Fruit fly (Drosophila melanogaster) whole organism, embryonic: ENCODE measurements around the gene Rab14.

Source experiments
- Awh ChIP-seq: fragments of 200-800 bp; sonication (Bioruptor generic); IDR thresholded peaks from 2 replicates; pipeline ENCODE4, ENCODE4 v1.3.6; 2022; ENCODE audit warnings: missing biosample characterization, missing genetic modification characterization
- BEAF-32 ChIP-seq: fragments of 200-800 bp; sonication (Bioruptor generic); optimal IDR thresholded peaks from 3 replicates; lab custom pipeline; 2017; ENCODE audit warnings: missing biosample characterization, missing genetic modification characterization, mild to moderate bottlenecking, moderate library complexity, missing genetic modification reagents
- Bgb ChIP-seq: fragments of 200-800 bp; sonication (Bioruptor generic); IDR thresholded peaks from 2 replicates; pipeline ENCODE4 v1.3.6; 2022; ENCODE audit warnings: missing biosample characterization, missing genetic modification characterization; ENCODE audit not compliant: partially characterized antibody
- CG10147 ChIP-seq: fragments of 200-800 bp; sonication (Bioruptor generic); optimal IDR thresholded peaks from 2 replicates; lab custom pipeline; 2019; ENCODE audit warnings: missing biosample characterization, mild to moderate bottlenecking, missing genetic modification characterization, moderate library complexity
- CG11504 ChIP-seq: fragments of 200-800 bp; sonication (Bioruptor generic); optimal IDR thresholded peaks from 3 replicates; lab custom pipeline; 2019; ENCODE audit warnings: missing biosample characterization, mild to moderate bottlenecking, missing genetic modification characterization, moderate library complexity
- CG11723 ChIP-seq: fragments of 200-800 bp; sonication (Bioruptor generic); optimal IDR thresholded peaks from 2 replicates; lab custom pipeline; 2017; ENCODE audit warnings: missing biosample characterization, mild to moderate bottlenecking, missing genetic modification characterization
- CG12071 ChIP-seq: fragments of 200-800 bp; sonication (Bioruptor generic); optimal IDR thresholded peaks from 3 replicates; lab custom pipeline; 2018; ENCODE audit warnings: missing biosample characterization, mild to moderate bottlenecking, missing genetic modification characterization
- CG12659 ChIP-seq: fragments of 200-800 bp; sonication (Bioruptor generic); optimal IDR thresholded peaks from 3 replicates; lab custom pipeline; 2017; ENCODE audit warnings: mild to moderate bottlenecking, missing biosample characterization, missing genetic modification reagents, missing genetic modification characterization
- CG12942 ChIP-seq: fragments of 200-800 bp; sonication (Bioruptor generic); optimal IDR thresholded peaks from 3 replicates; lab custom pipeline; 2016; ENCODE audit warnings: missing biosample characterization, missing genetic modification characterization
- CG13624 ChIP-seq: fragments of 200-800 bp; sonication (Bioruptor generic); optimal IDR thresholded peaks from 2 replicates; lab custom pipeline; 2016; ENCODE audit warnings: missing biosample characterization, missing genetic modification characterization
- CG14860 ChIP-seq: fragments of 200-800 bp; sonication (Bioruptor generic); IDR thresholded peaks from 3 replicates; pipeline ENCODE4 v1.3.6; 2022; ENCODE audit warnings: missing biosample characterization, missing genetic modification characterization; ENCODE audit not compliant: partially characterized antibody
- CG18262 ChIP-seq: fragments of 200-800 bp; optimal IDR thresholded peaks from 3 replicates; lab custom pipeline; 2019; ENCODE audit warnings: missing biosample characterization, mild to moderate bottlenecking, missing genetic modification characterization, moderate library complexity
- CG32767 ChIP-seq: fragments of 200-800 bp; sonication (Bioruptor generic); IDR thresholded peaks from 2 replicates; pipeline ENCODE4 v1.3.6; 2022; ENCODE audit warnings: missing biosample characterization, missing genetic modification characterization
- CG3847 ChIP-seq: fragments of 200-800 bp; sonication (Bioruptor generic); IDR thresholded peaks from 2 replicates; pipeline ENCODE4 v1.3.6; 2022; ENCODE audit warnings: missing biosample characterization, missing genetic modification characterization
- CG4617 ChIP-seq: fragments of 200-800 bp; sonication (Bioruptor generic); optimal IDR thresholded peaks from 3 replicates; lab custom pipeline; 2016; ENCODE audit warnings: missing biosample characterization, missing genetic modification characterization, borderline replicate concordance
- CG6654 ChIP-seq: fragments of 200-800 bp; sonication (Bioruptor generic); optimal IDR thresholded peaks from 2 replicates; lab custom pipeline; 2017; ENCODE audit warnings: missing biosample characterization, mild to moderate bottlenecking, missing genetic modification characterization
- CG8281 ChIP-seq: fragments of 200-800 bp; sonication (Bioruptor generic); optimal IDR thresholded peaks from 2 replicates; lab custom pipeline; 2018; ENCODE audit warnings: missing biosample characterization, mild to moderate bottlenecking, missing genetic modification characterization, moderate library complexity
- CG9817 ChIP-seq: fragments of 200-800 bp; sonication (Bioruptor generic); optimal IDR thresholded peaks from 2 replicates; lab custom pipeline; 2018; ENCODE audit warnings: missing biosample characterization, mild to moderate bottlenecking, missing genetic modification characterization, moderate library complexity
- Doc3 ChIP-seq: fragments of 200-800 bp; sonication (Bioruptor generic); IDR thresholded peaks from 3 replicates; pipeline ENCODE4 v1.3.6; 2022; ENCODE audit warnings: missing biosample characterization, missing genetic modification characterization; ENCODE audit not compliant: partially characterized antibody
- Drgx ChIP-seq: fragments of 200-800 bp; sonication (Bioruptor generic); IDR thresholded peaks from 2 replicates; pipeline ENCODE4 v1.3.6; 2022; ENCODE audit warnings: missing biosample characterization, missing genetic modification characterization
- Fer3 ChIP-seq: fragments of 200-800 bp; sonication (Bioruptor generic); optimal IDR thresholded peaks from 2 replicates; lab custom pipeline; 2018; ENCODE audit warnings: missing biosample characterization, mild to moderate bottlenecking, missing genetic modification characterization, moderate library complexity
- HLH3B ChIP-seq: fragments of 200-800 bp; sonication (Bioruptor generic); IDR thresholded peaks from 2 replicates; pipeline ENCODE4 v1.3.6; 2022; ENCODE audit warnings: missing biosample characterization, missing genetic modification characterization
- Hr39 ChIP-seq: fragments of >200 bp; optimal IDR thresholded peaks from 2 replicates; lab custom pipeline; 2017
- Med ChIP-seq: fragments of 200-800 bp; sonication (Bioruptor generic); peaks from one replicate; lab custom pipeline; 2016; ENCODE audit warnings: missing biosample characterization, missing genetic modification characterization, mild to moderate bottlenecking, inconsistent platforms, moderate library complexity
- NK7.1 ChIP-seq: fragments of 200-800 bp; sonication (Bioruptor generic); optimal IDR thresholded peaks from 3 replicates; lab custom pipeline; 2016; ENCODE audit warnings: missing biosample characterization, missing genetic modification characterization
- Nf-YC ChIP-seq: fragments of 200-800 bp; optimal IDR thresholded peaks from 3 replicates; lab custom pipeline; 2019; ENCODE audit warnings: missing biosample characterization, mild to moderate bottlenecking, missing genetic modification characterization, moderate library complexity
- Ptx1 ChIP-seq: fragments of 200-800 bp; sonication (Bioruptor generic); IDR thresholded peaks from 2 replicates; pipeline ENCODE4 v1.3.6; 2022; ENCODE audit warnings: missing biosample characterization, missing genetic modification characterization
- Ravus ChIP-seq: fragments of 200-800 bp; sonication (Bioruptor generic); IDR thresholded peaks from 2 replicates; pipeline ENCODE4 v1.3.6; 2022; ENCODE audit warnings: missing biosample characterization, missing genetic modification characterization
- ara ChIP-seq: fragments of 200-800 bp; sonication (Bioruptor generic); IDR thresholded peaks from 2 replicates; pipeline ENCODE4 v1.3.6; 2022; ENCODE audit warnings: missing biosample characterization, missing genetic modification characterization
- ato ChIP-seq: fragments of 200-800 bp; sonication (Bioruptor generic); IDR thresholded peaks from 2 replicates; pipeline ENCODE4 v1.3.6; 2022; ENCODE audit warnings: missing biosample characterization, missing genetic modification characterization; ENCODE audit not compliant: partially characterized antibody
- bab2 ChIP-seq: fragments of 200-800 bp; sonication (Bioruptor generic); optimal IDR thresholded peaks from 2 replicates; lab custom pipeline; 2016; ENCODE audit warnings: missing biosample characterization, missing genetic modification characterization
- bcd ChIP-seq: fragments of 200-800 bp; sonication (Bioruptor generic); optimal IDR thresholded peaks from 2 replicates; lab custom pipeline; 2017; ENCODE audit warnings: missing biosample characterization, mild to moderate bottlenecking, missing genetic modification characterization
- chinmo ChIP-seq: fragments of 200-800 bp; sonication (Bioruptor generic); IDR thresholded peaks from 4 replicates; pipeline ENCODE4 v1.3.6; 2022; ENCODE audit warnings: missing biosample characterization, missing genetic modification characterization; ENCODE audit not compliant: partially characterized antibody
- exex ChIP-seq: fragments of 200-800 bp; sonication (Bioruptor generic); optimal IDR thresholded peaks from 4 replicates; lab custom pipeline; 2018; ENCODE audit warnings: missing biosample characterization, mild to moderate bottlenecking, missing genetic modification characterization, moderate library complexity
- gro ChIP-seq: fragments of 200-800 bp; sonication (Bioruptor generic); optimal IDR thresholded peaks from 2 replicates; lab custom pipeline; 2016; ENCODE audit warnings: missing biosample characterization, missing genetic modification characterization
- hth ChIP-seq: fragments of >200 bp; optimal IDR thresholded peaks from 2 replicates; lab custom pipeline; 2017; ENCODE audit warnings: inconsistent platforms
- odd ChIP-seq: fragments of 200-800 bp; sonication (Bioruptor generic); optimal IDR thresholded peaks from 2 replicates; lab custom pipeline; 2017; ENCODE audit warnings: missing biosample characterization, mild to moderate bottlenecking, missing genetic modification characterization
- org-1 ChIP-seq: fragments of 200-800 bp; sonication (Bioruptor generic); optimal IDR thresholded peaks from 2 replicates; lab custom pipeline; 2017; ENCODE audit warnings: missing biosample characterization, missing genetic modification characterization
- pan ChIP-seq, 4 experiments: fragments of >200 bp in 3 of 4; fragments of 200-800 bp in 1 of 4; sonication (Bioruptor generic) in 1 of 4; optimal IDR thresholded peaks in 3 of 4; IDR thresholded peaks in 1 of 4; 2 replicates each; pipeline versions ENCODE4 v1.3.6 to Lab custom; 2017 to 2022; ENCODE audit warnings: missing biosample characterization in 2 of 4, missing genetic modification characterization in 2 of 4, mixed read lengths in 1 of 4
- row ChIP-seq: fragments of 200-800 bp; sonication (Bioruptor generic); IDR thresholded peaks from 3 replicates; pipeline ENCODE4 v1.3.6; 2022; ENCODE audit warnings: missing biosample characterization, missing genetic modification characterization
- scrt ChIP-seq: fragments of 200-800 bp; sonication (Bioruptor generic); optimal IDR thresholded peaks from 2 replicates; lab custom pipeline; 2018; ENCODE audit warnings: missing biosample characterization, mild to moderate bottlenecking, missing genetic modification characterization, moderate library complexity
- sr ChIP-seq: fragments of 200-800 bp; sonication (Bioruptor generic); IDR thresholded peaks from 3 replicates; pipeline ENCODE4 v1.3.6; 2022; ENCODE audit warnings: missing biosample characterization, missing genetic modification characterization
- trem ChIP-seq: fragments of 200-800 bp; optimal IDR thresholded peaks from 3 replicates; lab custom pipeline; 2019; ENCODE audit warnings: missing biosample characterization, mild to moderate bottlenecking, missing genetic modification characterization, moderate library complexity
- ttk ChIP-seq: fragments of 200-800 bp; sonication (Bioruptor generic); IDR thresholded peaks from 2 replicates; pipeline ENCODE4 v2.1.2; 2022; ENCODE audit warnings: missing biosample characterization, missing genetic modification characterization

The Rab14 gene

DNA sequence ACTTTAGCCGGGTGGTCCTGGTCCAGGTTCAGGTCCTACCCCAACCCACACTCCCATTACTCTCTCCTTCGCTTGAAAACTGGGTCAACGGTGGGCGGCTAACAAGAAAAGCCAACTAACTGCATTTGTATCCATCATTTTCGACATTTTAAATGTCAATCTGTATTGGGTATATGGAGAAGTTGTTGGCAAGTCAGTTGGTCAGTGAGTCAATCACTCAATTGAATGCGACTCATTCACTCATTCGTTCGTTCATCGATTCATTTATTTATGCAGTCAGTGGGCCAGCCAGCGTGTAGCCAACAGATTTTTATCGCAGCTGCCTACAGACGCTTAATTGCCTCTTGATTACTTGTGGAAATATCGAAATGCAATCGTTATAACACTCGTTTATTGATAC is 38.2 kb upstream of the Rab14 start:
- TF ChIP-seq CG3847 (GFP tag; lab: Robert Waterston, UW) (no peak), bcd (GFP tag; lab: Kevin White, UChicago) (no peak), CG8281 (tag; lab: Kevin White, UChicago) (peak; percentile 96), Awh (peak; percentile 41; the same call in 1 of the 2 replicates), Ptx1 (GFP tag; lab: Robert Waterston, UW) (no peak), org-1 (no peak)

DNA sequence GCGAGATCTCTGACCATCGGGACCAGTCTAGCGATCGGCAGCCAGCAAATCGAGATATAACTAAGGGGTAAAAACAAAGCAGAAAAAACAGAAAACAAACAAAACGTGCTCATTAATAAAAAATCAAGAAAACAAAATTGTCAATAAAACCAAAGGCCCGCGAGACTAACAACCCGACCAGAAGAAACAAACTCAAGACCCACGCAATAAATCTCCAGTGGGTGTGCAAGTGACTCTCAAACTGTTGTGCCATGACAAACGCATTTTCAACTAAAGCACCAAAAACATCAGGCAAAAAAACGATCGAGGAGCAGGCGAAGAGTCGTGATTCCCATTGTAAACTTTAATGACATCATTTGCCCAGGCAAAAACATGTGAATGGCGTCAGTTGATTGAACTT is 37.0 kb upstream of the Rab14 start:
- TF ChIP-seq odd (no peak), CG6654 (GFP tag; lab: Kevin White, UChicago) (peak; percentile 90), chinmo (0 out of 4 replicates have a peak, but pooled peaks have one; percentile 56), sr (GFP tag; lab: Robert Waterston, UW) (peak; percentile 93)

DNA sequence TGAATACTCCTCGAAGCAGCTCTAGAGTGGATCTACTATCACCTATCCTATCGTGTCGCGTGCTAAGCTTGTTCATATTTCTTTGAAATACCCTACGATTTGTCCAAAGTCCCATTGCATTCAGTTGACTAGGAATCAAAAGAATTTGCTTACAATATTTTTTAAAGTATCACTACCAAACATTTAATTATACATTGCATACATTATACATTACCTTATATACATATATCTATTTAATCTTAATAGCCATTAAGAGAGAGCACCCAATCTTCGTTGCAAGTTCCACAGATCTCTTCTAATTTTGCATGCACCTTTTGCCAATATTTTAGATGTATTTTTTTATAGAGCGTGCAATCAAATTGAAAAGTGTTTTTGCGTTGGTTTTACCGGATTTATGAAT is 36.3 kb upstream of the Rab14 start:
- TF ChIP-seq trem (no peak), CG11504 (tag; lab: Kevin White, UChicago) (peak; percentile 12), Drgx (GFP tag; lab: Robert Waterston, UW) (peak; percentile 49), row (GFP tag; lab: Robert Waterston, UW) (0 out of 3 replicates have a peak, but pooled peaks have one; percentile 11), CG11723 (GFP tag; lab: Kevin White, UChicago) (no peak), ttk (GFP tag; lab: Robert Waterston, UW) (no peak), CG14860 (no peak), CG4617 (GFP tag; lab: Kevin White, UChicago) (no peak), HLH3B (GFP tag; lab: Robert Waterston, UW) (peak; percentile 32; the same call in 1 of the 2 replicates), chinmo (0 out of 4 replicates have a peak, but pooled peaks have one; percentile 14), CG13624 (GFP tag; lab: Kevin White, UChicago) (no peak), exex (tag; lab: Kevin White, UChicago) (no peak)

DNA sequence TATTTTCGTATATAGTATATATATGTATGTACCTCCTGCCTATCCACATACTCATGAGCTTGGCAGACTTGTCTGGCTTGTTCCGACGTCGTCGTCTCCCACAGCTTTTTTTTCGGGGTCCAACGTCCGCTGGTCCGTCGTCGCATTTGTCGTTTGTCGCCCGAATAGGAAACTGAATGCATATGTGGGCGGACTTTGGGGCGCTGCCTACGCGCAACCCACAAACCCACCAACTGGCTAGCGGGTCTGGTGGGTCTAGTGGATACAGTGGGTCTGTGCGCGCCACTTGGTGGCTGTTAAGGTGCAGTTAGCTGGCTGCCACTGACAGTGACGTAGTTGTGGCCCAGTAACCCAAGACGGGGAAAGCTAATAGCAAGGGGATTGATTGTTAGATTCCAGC is 35.9 kb upstream of the Rab14 start:
- TF ChIP-seq Med (GFP tag; lab: Kevin White, UChicago) (peak; percentile 11), hth (lab: Kevin White, UChicago) (no peak), sr (GFP tag; lab: Robert Waterston, UW) (peak; percentile 97), CG10147 (GFP tag; lab: Kevin White, UChicago) (no peak), CG12659 (GFP tag; lab: Kevin White, UChicago) (no peak)

DNA sequence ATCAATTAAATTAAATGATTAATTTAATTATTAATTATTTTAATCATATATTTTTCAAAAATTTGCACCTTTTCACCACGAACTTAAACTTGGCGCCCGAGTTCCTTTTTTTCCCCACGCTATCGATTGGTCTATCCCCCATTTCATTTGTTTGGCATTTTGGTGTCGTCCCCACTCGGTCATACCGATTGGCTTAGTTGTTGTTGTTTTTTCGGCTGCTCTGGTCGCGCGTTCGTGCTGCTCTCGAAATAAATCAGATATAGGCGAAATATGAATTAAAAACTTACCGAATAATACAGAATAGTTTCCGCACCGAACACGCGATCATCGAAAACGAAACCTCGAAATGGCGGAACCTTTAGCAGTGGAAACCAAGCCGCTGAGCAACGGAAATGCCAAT is 21.0 kb upstream of the Rab14 start, which contains the start of gene CG33090:
CG33090 (plus strand) TSS at position 194 of the 400 bp plus-strand sequence.
- TF ChIP-seq Fer3 (tag; lab: Kevin White, UChicago) = no peak
- TF ChIP-seq BEAF-32 (GFP tag; lab: Kevin White, UChicago) = peak; percentile 35
- TF ChIP-seq scrt (GFP tag; lab: Kevin White, UChicago) = no peak
- no peak for TF ChIP-seq Ravus (GFP tag; lab: Robert Waterston, UW)
- no peak for TF ChIP-seq NK7.1
- no peak for TF ChIP-seq ara
- peak; percentile 43; the same call in 1 of the 2 replicates for TF ChIP-seq Bgb (GFP tag; lab: Robert Waterston, UW)
- no peak for TF ChIP-seq CG12942 (GFP tag; lab: Kevin White, UChicago)
- no peak for TF ChIP-seq bab2 (GFP tag; lab: Kevin White, UChicago)
- no peak for TF ChIP-seq gro (GFP tag; lab: Kevin White, UChicago)
- TF ChIP-seq CG12071 (GFP tag; lab: Kevin White, UChicago) = no peak
- no peak for TF ChIP-seq CG18262
- no peak for TF ChIP-seq ato (GFP tag; lab: Robert Waterston, UW)
- TF ChIP-seq CG9817 (tag; lab: Kevin White, UChicago) = no peak
- TF ChIP-seq CG32767 = no peak
- no peak for TF ChIP-seq Doc3 (GFP tag; lab: Robert Waterston, UW)
- TF ChIP-seq Hr39 (lab: Kevin White, UChicago) = no peak
- TF ChIP-seq CG14860 = no peak
- TF ChIP-seq pan (optimal IDR thresholded peaks at IDR 0.05; lab: Kevin White, UChicago) = no peak
- TF ChIP-seq pan (GFP tag; optimal IDR thresholded peaks at IDR 0.05 in 1 of 2, IDR thresholded peaks at IDR 0.05 in 1 of 2) = no peak
- TF ChIP-seq Nf-YC (tag; lab: Kevin White, UChicago) = no peak
